Fruit fly (Drosophila melanogaster) whole organism, wandering third instar larva: ENCODE results near the gene Fatp1.

Experiments used
- Abd-B ChIP-seq: fragments of >200 bp; optimal IDR thresholded peaks from 2 replicates; lab custom pipeline; 2017; ENCODE audit warnings: missing biosample characterization, missing genetic modification characterization
- CG32264 ChIP-seq: fragments of 200-800 bp; sonication (Bioruptor generic); optimal IDR thresholded peaks from 2 replicates; lab custom pipeline; 2016; ENCODE audit warnings: missing biosample characterization, missing genetic modification characterization
- CG9705 ChIP-seq: fragments of 200-800 bp; sonication (Bioruptor generic); optimal IDR thresholded peaks from 2 replicates; lab custom pipeline; 2018; ENCODE audit warnings: missing biosample characterization, mild to moderate bottlenecking, missing genetic modification characterization
- CrebA ChIP-seq: fragments of 200-800 bp; sonication (Bioruptor generic); optimal IDR thresholded peaks from 2 replicates; lab custom pipeline; 2016; ENCODE audit warnings: missing biosample characterization, mild to moderate bottlenecking, missing genetic modification characterization, borderline replicate concordance
- Dfd ChIP-seq: fragments of >200 bp; optimal IDR thresholded peaks from 2 replicates; lab custom pipeline; 2017; ENCODE audit warnings: missing biosample characterization, missing genetic modification characterization
- Dif ChIP-seq: fragments of 200-275, 200-300 bp; sonication (Bioruptor generic); optimal IDR thresholded peaks from 2 replicates; lab custom pipeline; 2018; ENCODE audit warnings: missing biosample characterization, missing genetic modification characterization; ENCODE audit not compliant: partially characterized antibody
- GATAd ChIP-seq: sonication (Bioruptor generic); optimal IDR thresholded peaks from 2 replicates; lab custom pipeline; 2016; ENCODE audit warnings: missing biosample characterization, missing genetic modification characterization
- HLH106 ChIP-seq: fragments of 200-800 bp; optimal IDR thresholded peaks from 3 replicates; lab custom pipeline; 2019; ENCODE audit warnings: missing biosample characterization, mild to moderate bottlenecking, missing genetic modification characterization, moderate library complexity
- Hnf4 ChIP-seq: fragments of 200-800 bp; sonication (Bioruptor generic); optimal IDR thresholded peaks from 2 replicates; lab custom pipeline; 2016; ENCODE audit warnings: missing biosample characterization, mild to moderate bottlenecking, missing genetic modification characterization
- Hr78 ChIP-seq: fragments of >200 bp; optimal IDR thresholded peaks from 2 replicates; lab custom pipeline; 2017; ENCODE audit warnings: missing biosample characterization, missing genetic modification characterization
- Hr83 ChIP-seq: fragments of 200-300 bp; sonication (Bioruptor generic); optimal IDR thresholded peaks from 2 replicates; lab custom pipeline; 2016; ENCODE audit warnings: missing biosample characterization, mild to moderate bottlenecking, missing genetic modification characterization, moderate library complexity; ENCODE audit not compliant: poor library complexity, severe bottlenecking
- Jra ChIP-seq: sonication (Bioruptor generic); optimal IDR thresholded peaks from 2 replicates; lab custom pipeline; 2016; ENCODE audit warnings: missing biosample characterization, missing genetic modification characterization
- Mio ChIP-seq: sonication (Bioruptor generic); optimal IDR thresholded peaks from 2 replicates; lab custom pipeline; 2016; ENCODE audit warnings: missing biosample characterization, missing genetic modification characterization
- Myc ChIP-seq: fragments of >200 bp; optimal IDR thresholded peaks from 2 replicates; lab custom pipeline; 2017
- N ChIP-seq: fragments of >200 bp; optimal IDR thresholded peaks from 2 replicates; lab custom pipeline; 2018; ENCODE audit warnings: missing biosample characterization, missing external identifiers, missing genetic modification characterization
- OdsH ChIP-seq: fragments of 200-800 bp; sonication (Bioruptor generic); optimal IDR thresholded peaks from 2 replicates; lab custom pipeline; 2016; ENCODE audit warnings: missing biosample characterization, mild to moderate bottlenecking, missing genetic modification characterization
- Rel ChIP-seq, 2 experiments: fragments of 200-800 bp; sonication (Bioruptor generic) in 1 of 2; optimal IDR thresholded peaks; 2 replicates in 1 of 2; 3 replicates in 1 of 2; lab custom pipeline; 2016 to 2019; ENCODE audit warnings: mild to moderate bottlenecking in 2 of 2, missing biosample characterization in 2 of 2, missing genetic modification characterization in 2 of 2, moderate library complexity in 1 of 2
- Sp1 ChIP-seq: fragments of 200-800 bp; sonication (Bioruptor generic); optimal IDR thresholded peaks from 3 replicates; lab custom pipeline; 2019; ENCODE audit warnings: missing biosample characterization, mild to moderate bottlenecking, missing genetic modification characterization, moderate library complexity
- Vsx2 ChIP-seq: fragments of 200-300, 225-300 bp; sonication (Bioruptor generic); optimal IDR thresholded peaks from 2 replicates; lab custom pipeline; 2018; ENCODE audit warnings: missing biosample characterization, missing genetic modification characterization; ENCODE audit not compliant: partially characterized antibody
- br ChIP-seq: fragments of 200-800 bp; sonication (Bioruptor generic); optimal IDR thresholded peaks from 2 replicates; lab custom pipeline; 2016; ENCODE audit warnings: missing biosample characterization, missing genetic modification characterization
- brk ChIP-seq: fragments of 200-800 bp; sonication (Bioruptor generic); optimal IDR thresholded peaks from 2 replicates; lab custom pipeline; 2016; ENCODE audit warnings: missing biosample characterization, mild to moderate bottlenecking, missing genetic modification characterization
- dl ChIP-seq, 2 experiments: fragments of 175-275, 200-275 bp in 1 of 2; fragments of 200-275 bp in 1 of 2; sonication (Bioruptor generic); optimal IDR thresholded peaks; lab custom pipeline; 2018; ENCODE audit warnings: mild to moderate bottlenecking in 2 of 2, missing biosample characterization in 2 of 2, missing genetic modification characterization in 2 of 2, moderate library complexity in 2 of 2; ENCODE audit not compliant: partially characterized antibody in 2 of 2, insufficient read depth in 1 of 2
- dmrt93B ChIP-seq: fragments of 200-800 bp; sonication (Bioruptor generic); optimal IDR thresholded peaks from 2 replicates; lab custom pipeline; 2018; ENCODE audit warnings: missing biosample characterization, mild to moderate bottlenecking, missing genetic modification characterization
- dsf ChIP-seq: sonication (Bioruptor generic); optimal IDR thresholded peaks from 2 replicates; lab custom pipeline; 2016; ENCODE audit warnings: missing biosample characterization, missing genetic modification characterization, borderline replicate concordance
- ey ChIP-seq: fragments of 200-800 bp; sonication (Bioruptor generic); optimal IDR thresholded peaks from 2 replicates; lab custom pipeline; 2016; ENCODE audit warnings: missing biosample characterization, missing genetic modification characterization
- foxo ChIP-seq, 2 experiments: fragments of 200-800 bp; sonication (Bioruptor generic); optimal IDR thresholded peaks; 2 replicates in 1 of 2; 3 replicates in 1 of 2; lab custom pipeline; 2016 to 2017; ENCODE audit warnings: missing biosample characterization in 2 of 2, missing genetic modification characterization in 2 of 2
- fru ChIP-seq: fragments of 200-800 bp; sonication (Bioruptor generic); optimal IDR thresholded peaks from 3 replicates; lab custom pipeline; 2016; ENCODE audit warnings: missing biosample characterization, mild to moderate bottlenecking, missing genetic modification characterization
- h ChIP-seq: fragments of 200-800 bp; sonication (Bioruptor generic); optimal IDR thresholded peaks from 3 replicates; lab custom pipeline; 2016; ENCODE audit warnings: missing biosample characterization, mild to moderate bottlenecking, missing genetic modification characterization
- jim ChIP-seq: fragments of 175-275, 200-325 bp; sonication (Bioruptor generic); optimal IDR thresholded peaks from 2 replicates; lab custom pipeline; 2016; ENCODE audit warnings: missing biosample characterization, mild to moderate bottlenecking, missing genetic modification characterization
- lola ChIP-seq: fragments of >200 bp; optimal IDR thresholded peaks from 2 replicates; lab custom pipeline; 2017; ENCODE audit warnings: missing biosample characterization, missing genetic modification characterization
- pan ChIP-seq: fragments of >200 bp; optimal IDR thresholded peaks from 2 replicates; lab custom pipeline; 2017
- psq ChIP-seq: fragments of 200-800 bp; sonication (Bioruptor generic); optimal IDR thresholded peaks from 3 replicates; lab custom pipeline; 2017; ENCODE audit warnings: missing biosample characterization, mild to moderate bottlenecking, missing genetic modification characterization, moderate library complexity
- rgr ChIP-seq: fragments of 200-800 bp; sonication (Bioruptor generic); optimal IDR thresholded peaks from 3 replicates; lab custom pipeline; 2016; ENCODE audit warnings: missing biosample characterization, mild to moderate bottlenecking, missing genetic modification characterization
- sage ChIP-seq: fragments of 200-800 bp; sonication (Bioruptor generic); optimal IDR thresholded peaks from 2 replicates; lab custom pipeline; 2016; ENCODE audit warnings: missing biosample characterization, mild to moderate bottlenecking, missing genetic modification characterization
- sv ChIP-seq: fragments of 200-800 bp; sonication (Bioruptor generic); optimal IDR thresholded peaks from 3 replicates; lab custom pipeline; 2016; ENCODE audit warnings: missing biosample characterization, missing genetic modification characterization
- tai ChIP-seq: sonication (Bioruptor generic); optimal IDR thresholded peaks from 2 replicates; lab custom pipeline; 2016; ENCODE audit warnings: missing biosample characterization, missing genetic modification characterization
- usp ChIP-seq: fragments of >200 bp; optimal IDR thresholded peaks from 2 replicates; lab custom pipeline; 2017; ENCODE audit warnings: missing biosample characterization, missing genetic modification characterization
- woc ChIP-seq: sonication (Bioruptor generic); optimal IDR thresholded peaks from 2 replicates; lab custom pipeline; 2016; ENCODE audit warnings: missing biosample characterization, mild to moderate bottlenecking, missing genetic modification characterization

Fatp1 gene

dm6 chr2L:10516470-10517048 lies 459 bp downstream of the Fatp1 start:
- TF ChIP-seq br (GFP tag; lab: Kevin White, UChicago) (peak; percentile 57), psq (GFP tag; lab: Kevin White, UChicago) (peak; percentile 19), foxo (GFP tag; optimal IDR thresholded peaks at IDR 0.05; lab: Kevin White, UChicago) (peak in 1 of 2 experiments; percentile 59), sage (GFP tag; lab: Kevin White, UChicago) (no peak), OdsH (GFP tag; lab: Kevin White, UChicago) (no peak), rgr (GFP tag; lab: Kevin White, UChicago) (peak; percentile 44), tai (GFP tag; lab: Kevin White, UChicago) (no peak), pan (lab: Kevin White, UChicago) (no peak), CrebA (GFP tag; lab: Kevin White, UChicago) (no peak), Rel (GFP tag; optimal IDR thresholded peaks at IDR 0.05; lab: Kevin White, UChicago) (no peak), Rel (tag; optimal IDR thresholded peaks at IDR 0.05; lab: Kevin White, UChicago) (peak; percentile 82), dl (GFP tag; optimal IDR thresholded peaks at IDR 0.05; lab: Kevin White, UChicago; ENCODE audit: insufficient read depth in 1 of 2, partially characterized antibody in 2 of 2) (no peak), sv (GFP tag; lab: Kevin White, UChicago) (no peak), usp (no peak), Dfd (no peak), woc (peak; percentile 38), GATAd (GFP tag; lab: Kevin White, UChicago) (no peak), Vsx2 (GFP tag; lab: Kevin White, UChicago) (no peak), Abd-B (GFP tag; lab: Kevin White, UChicago) (no peak), HLH106 (tag; lab: Kevin White, UChicago) (peak; percentile 53), CG9705 (GFP tag; lab: Kevin White, UChicago) (peak; percentile 32), brk (GFP tag; lab: Kevin White, UChicago) (no peak), jim (GFP tag; lab: Kevin White, UChicago) (no peak), ey (GFP tag; lab: Kevin White, UChicago) (peak; percentile 34), dmrt93B (GFP tag; lab: Kevin White, UChicago) (no peak), Mio (no peak), lola (GFP tag; lab: Kevin White, UChicago) (no peak), Hr83 (peak; percentile 12), N (GFP tag; lab: Kevin White, UChicago) (no peak), dsf (no peak), Hnf4 (peak; percentile 60), h (peak; percentile 66), Jra (no peak), Hr78 (no peak), Sp1 (GFP tag; lab: Kevin White, UChicago) (peak; percentile 50), fru (GFP tag; lab: Kevin White, UChicago) (peak; percentile 76), Dif (no peak), Myc (no peak), CG32264 (no peak)

dm6 chr2L:10515553-10516174 lies 1.4 kb downstream of the Fatp1 start:
- TF ChIP-seq Mio, result no peak
- TF ChIP-seq sv (GFP tag; lab: Kevin White, UChicago), result no peak
- TF ChIP-seq dsf, result no peak
- TF ChIP-seq Vsx2 (GFP tag; lab: Kevin White, UChicago), result no peak
- TF ChIP-seq dmrt93B (GFP tag; lab: Kevin White, UChicago), result no peak
- TF ChIP-seq ey (GFP tag; lab: Kevin White, UChicago), result no peak
- no peak for TF ChIP-seq jim (GFP tag; lab: Kevin White, UChicago)
- no peak for TF ChIP-seq Jra
- no peak for TF ChIP-seq foxo (GFP tag; optimal IDR thresholded peaks at IDR 0.05; lab: Kevin White, UChicago)
- no peak for TF ChIP-seq sage (GFP tag; lab: Kevin White, UChicago)
- no peak for TF ChIP-seq fru (GFP tag; lab: Kevin White, UChicago)
- no peak for TF ChIP-seq Hr78
- TF ChIP-seq, all 38 proteins: peak for 0
